Worm (Caenorhabditis elegans) whole organism, L3 larva: ENCODE results near the gene C31H1.2.

ENCODE experiments used
- R02D3.7 ChIP-seq: fragments of 150-350 bp; optimal IDR thresholded peaks from 2 replicates; lab custom pipeline; 2014; ENCODE audit warnings: missing biosample characterization, missing genetic modification characterization
- ZK546.5 ChIP-seq: sonication (generic microtip); optimal IDR thresholded peaks from 2 replicates; lab custom pipeline; 2017; ENCODE audit warnings: missing biosample characterization, missing genetic modification characterization
- aly-2 ChIP-seq: fragments of 150-350 bp; optimal IDR thresholded peaks from 2 replicates; lab custom pipeline; 2014; ENCODE audit warnings: missing biosample characterization, missing genetic modification characterization
- ama-1 ChIP-seq: fragments of 150-350 bp; optimal IDR thresholded peaks from 2 replicates; lab custom pipeline; 2018
- ceh-16 ChIP-seq: sonication (generic microtip); optimal IDR thresholded peaks from 2 replicates; lab custom pipeline; 2017; ENCODE audit warnings: missing biosample characterization, missing genetic modification characterization
- ceh-28 ChIP-seq: fragments of 150-350 bp; optimal IDR thresholded peaks from 2 replicates; lab custom pipeline; 2014; ENCODE audit warnings: missing biosample characterization, missing genetic modification reagents, missing genetic modification characterization
- ceh-82 ChIP-seq: fragments of 150-350 bp; optimal IDR thresholded peaks from 2 replicates; lab custom pipeline; 2014; ENCODE audit warnings: missing biosample characterization, missing genetic modification characterization
- ceh-9 ChIP-seq: sonication (generic microtip); optimal IDR thresholded peaks from 2 replicates; lab custom pipeline; 2018; ENCODE audit warnings: missing biosample characterization, missing genetic modification characterization
- daf-12 ChIP-seq: fragments of 150-350 bp; optimal IDR thresholded peaks from 2 replicates; lab custom pipeline; 2014; ENCODE audit warnings: missing biosample characterization, missing genetic modification reagents, missing genetic modification characterization
- egl-27 ChIP-seq: sonication (generic microtip); optimal IDR thresholded peaks from 4 replicates; lab custom pipeline; 2017; ENCODE audit warnings: missing biosample characterization, missing genetic modification reagents, missing genetic modification characterization
- egl-5 ChIP-seq: fragments of 150-350 bp; optimal IDR thresholded peaks from 2 replicates; lab custom pipeline; 2017; ENCODE audit warnings: missing biosample characterization, missing genetic modification reagents, missing genetic modification characterization, inconsistent platforms
- elt-1 ChIP-seq: fragments of 150-350 bp; optimal IDR thresholded peaks from 2 replicates; lab custom pipeline; 2014; ENCODE audit warnings: missing biosample characterization, missing genetic modification characterization
- elt-2 ChIP-seq: sonication (generic microtip); optimal IDR thresholded peaks from 2 replicates; lab custom pipeline; 2016; ENCODE audit warnings: missing genetic modification reagents, mild to moderate bottlenecking, missing genetic modification characterization, missing compliant biosample characterization
- elt-3 ChIP-seq, 3 experiments: fragments of 150-350 bp in 1 of 3; sonication (generic microtip) in 2 of 3; optimal IDR thresholded peaks; 2 replicates in 2 of 3; 4 replicates in 1 of 3; lab custom pipeline; 2014 to 2017; ENCODE audit warnings: missing biosample characterization in 3 of 3, missing genetic modification characterization in 3 of 3
- eor-1 ChIP-seq, 2 experiments: fragments of 150-350 bp; optimal IDR thresholded peaks; 2 replicates each; lab custom pipeline; 2014 to 2018; ENCODE audit warnings: missing biosample characterization in 2 of 2, missing genetic modification characterization in 2 of 2
- fkh-10 ChIP-seq: sonication (generic microtip); optimal IDR thresholded peaks from 2 replicates; lab custom pipeline; 2017; ENCODE audit warnings: missing biosample characterization, missing genetic modification reagents, missing genetic modification characterization
- fkh-2 ChIP-seq: fragments of 150-350 bp; optimal IDR thresholded peaks from 2 replicates; lab custom pipeline; 2014; ENCODE audit warnings: missing biosample characterization, missing genetic modification reagents, missing genetic modification characterization
- fos-1 ChIP-seq: fragments of 150-350 bp; optimal IDR thresholded peaks from 2 replicates; lab custom pipeline; 2014; ENCODE audit warnings: missing biosample characterization, missing genetic modification characterization
- hmg-11 ChIP-seq: sonication (generic microtip); optimal IDR thresholded peaks from 2 replicates; lab custom pipeline; 2016; ENCODE audit warnings: missing genetic modification characterization, missing compliant biosample characterization
- jun-1 ChIP-seq: fragments of 150-350 bp; optimal IDR thresholded peaks from 2 replicates; lab custom pipeline; 2014; ENCODE audit warnings: missing biosample characterization, missing genetic modification reagents, missing genetic modification characterization
- lin-15B ChIP-seq: fragments of 150-350 bp; optimal IDR thresholded peaks from 2 replicates; lab custom pipeline; 2014; ENCODE audit warnings: missing biosample characterization, missing genetic modification characterization
- lin-39 ChIP-seq: fragments of 150-350 bp; optimal IDR thresholded peaks from 2 replicates; lab custom pipeline; 2018; ENCODE audit warnings: missing biosample characterization, missing genetic modification reagents, missing genetic modification characterization
- lsy-12 ChIP-seq: sonication (generic microtip); optimal IDR thresholded peaks from 2 replicates; lab custom pipeline; 2016; ENCODE audit warnings: mild to moderate bottlenecking, missing genetic modification characterization, missing compliant biosample characterization
- mdl-1 ChIP-seq: fragments of 150-350 bp; optimal IDR thresholded peaks from 2 replicates; lab custom pipeline; 2014; ENCODE audit warnings: missing biosample characterization, missing genetic modification characterization
- mml-1 ChIP-seq: fragments of 150-350 bp; sonication (generic microtip); optimal IDR thresholded peaks from 3 replicates; lab custom pipeline; 2014; ENCODE audit warnings: missing biosample characterization, missing genetic modification characterization
- nfya-1 ChIP-seq: sonication (generic microtip); optimal IDR thresholded peaks from 2 replicates; lab custom pipeline; 2017; ENCODE audit warnings: missing genetic modification characterization, mild to moderate bottlenecking, missing compliant biosample characterization, antibody characterized with exemption, moderate library complexity; ENCODE audit not compliant: insufficient read depth
- nhr-11 ChIP-seq: fragments of 150-350 bp; optimal IDR thresholded peaks from 2 replicates; lab custom pipeline; 2014; ENCODE audit warnings: missing biosample characterization, missing genetic modification characterization
- nhr-12 ChIP-seq: fragments of 150-350 bp; optimal IDR thresholded peaks from 2 replicates; lab custom pipeline; 2014; ENCODE audit warnings: missing biosample characterization, missing genetic modification characterization
- nhr-23 ChIP-seq: fragments of 150-350 bp; optimal IDR thresholded peaks from 2 replicates; lab custom pipeline; 2014; ENCODE audit warnings: missing biosample characterization, missing genetic modification reagents, missing genetic modification characterization
- nhr-237 ChIP-seq: fragments of 150-350 bp; optimal IDR thresholded peaks from 2 replicates; lab custom pipeline; 2014; ENCODE audit warnings: missing biosample characterization, missing genetic modification characterization
- nhr-25 ChIP-seq: sonication (generic microtip); optimal IDR thresholded peaks from 2 replicates; lab custom pipeline; 2017; ENCODE audit warnings: missing biosample characterization, missing genetic modification characterization
- nhr-28 ChIP-seq: fragments of 150-350 bp; optimal IDR thresholded peaks from 2 replicates; lab custom pipeline; 2014; ENCODE audit warnings: missing biosample characterization, missing genetic modification characterization
- nhr-43 ChIP-seq: sonication (generic microtip); optimal IDR thresholded peaks from 2 replicates; lab custom pipeline; 2016; ENCODE audit warnings: mild to moderate bottlenecking, missing genetic modification characterization, missing compliant biosample characterization; ENCODE audit not compliant: poor library complexity, severe bottlenecking
- nhr-67 ChIP-seq: fragments of 150-350 bp; optimal IDR thresholded peaks from 2 replicates; lab custom pipeline; 2014; ENCODE audit warnings: missing biosample characterization, missing genetic modification characterization
- nhr-76 ChIP-seq: fragments of 150-350 bp; sonication (generic microtip); optimal IDR thresholded peaks from 5 replicates; lab custom pipeline; 2014; ENCODE audit warnings: missing biosample characterization, missing genetic modification characterization
- nhr-77 ChIP-seq: fragments of 150-350 bp; optimal IDR thresholded peaks from 2 replicates; lab custom pipeline; 2014; ENCODE audit warnings: missing biosample characterization, missing genetic modification characterization
- pha-4 ChIP-seq: fragments of 150-350 bp; optimal IDR thresholded peaks from 2 replicates; lab custom pipeline; 2014; ENCODE audit warnings: missing biosample characterization, missing genetic modification reagents, missing genetic modification characterization
- pqm-1 ChIP-seq: fragments of 150-350 bp; optimal IDR thresholded peaks from 2 replicates; lab custom pipeline; 2017; ENCODE audit warnings: missing biosample characterization, missing genetic modification characterization, inconsistent platforms
- sea-2 ChIP-seq: fragments of 150-350 bp; sonication (generic microtip); optimal IDR thresholded peaks from 4 replicates; lab custom pipeline; 2014; ENCODE audit warnings: missing biosample characterization, missing genetic modification reagents, missing genetic modification characterization
- skn-1 ChIP-seq: fragments of 150-350 bp; optimal IDR thresholded peaks from 2 replicates; lab custom pipeline; 2014; ENCODE audit warnings: missing biosample characterization, missing genetic modification characterization
- snpc-4 ChIP-seq: fragments of 150-350 bp; optimal IDR thresholded peaks from 2 replicates; lab custom pipeline; 2014; ENCODE audit warnings: missing biosample characterization, missing genetic modification characterization
- tbx-2 ChIP-seq: sonication (generic microtip); optimal IDR thresholded peaks from 2 replicates; lab custom pipeline; 2016; ENCODE audit warnings: mild to moderate bottlenecking, missing genetic modification characterization, missing compliant biosample characterization
- unc-39 ChIP-seq: sonication (generic microtip); optimal IDR thresholded peaks from 4 replicates; lab custom pipeline; 2017; ENCODE audit warnings: missing biosample characterization, missing genetic modification characterization
- unc-62 ChIP-seq: fragments of 150-350 bp; sonication (generic microtip); optimal IDR thresholded peaks from 4 replicates; lab custom pipeline; 2014; ENCODE audit warnings: missing biosample characterization, missing genetic modification reagents, missing genetic modification characterization
- zag-1 ChIP-seq: fragments of 150-350 bp; optimal IDR thresholded peaks from 2 replicates; lab custom pipeline; 2014; ENCODE audit warnings: missing biosample characterization, missing genetic modification characterization
- ztf-11 ChIP-seq: fragments of 150-350 bp; optimal IDR thresholded peaks from 2 replicates; lab custom pipeline; 2014; ENCODE audit warnings: missing biosample characterization, missing genetic modification characterization
- ztf-4 ChIP-seq: fragments of 150-350 bp; optimal IDR thresholded peaks from 2 replicates; lab custom pipeline; 2014; ENCODE audit warnings: missing biosample characterization, missing genetic modification characterization

The C31H1.2 gene

ce11 chrIV:5816466-5816865 is 25.4 kb downstream of the C31H1.2 start:
- TF ChIP-seq ceh-28 (tag; lab: Kevin White, UChicago) = no peak
- TF ChIP-seq pha-4 = peak; percentile 16
- TF ChIP-seq fkh-2 (tag; lab: Kevin White, UChicago) = no peak
- TF ChIP-seq nhr-43 (tag; lab: Kevin White, UChicago) = no peak

DNA sequence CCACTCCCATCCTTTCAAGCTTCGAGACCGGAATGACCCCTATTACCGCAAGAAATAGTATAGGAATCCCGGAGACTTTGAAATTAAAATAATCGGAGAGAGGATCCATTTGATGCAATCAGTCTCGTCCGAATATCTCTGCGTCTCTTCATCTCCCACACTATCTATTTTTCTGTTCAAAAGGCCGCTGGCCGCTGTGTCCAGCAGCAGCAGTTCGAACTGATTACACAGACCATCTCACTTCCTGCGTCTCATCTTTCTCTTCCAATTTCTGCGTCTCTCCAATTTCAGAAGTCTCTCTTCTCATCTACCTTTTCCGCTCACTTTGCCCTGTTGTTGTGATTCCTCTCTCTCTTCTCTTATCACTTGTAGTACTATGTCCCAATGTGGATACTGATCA is 26.4 kb downstream of the C31H1.2 start:
- no peak for TF ChIP-seq nhr-28
- no peak for TF ChIP-seq eor-1 (tag; optimal IDR thresholded peaks at IDR 0.05; lab: Kevin White, UChicago)
- peak; percentile 16 for TF ChIP-seq elt-1 (tag; lab: Kevin White, UChicago)
- TF ChIP-seq ama-1 (lab: Kevin White, UChicago) = no peak
- no peak for TF ChIP-seq nhr-77
- TF ChIP-seq skn-1 (tag; lab: Kevin White, UChicago) = no peak
- no peak for TF ChIP-seq fos-1
- TF ChIP-seq nhr-43 (tag; lab: Kevin White, UChicago) = peak; percentile 76
- no peak for TF ChIP-seq ztf-11 (tag; lab: Kevin White, UChicago)
- no peak for TF ChIP-seq sea-2 (GFP tag; lab: Kevin White, UChicago)
- peak; percentile 84 for TF ChIP-seq nhr-23 (tag; lab: Kevin White, UChicago)
- TF ChIP-seq snpc-4 = no peak
- peak; percentile 59 for TF ChIP-seq jun-1 (tag; lab: Kevin White, UChicago)
- TF ChIP-seq unc-62 (GFP tag; lab: Kevin White, UChicago) = no peak
- no peak for TF ChIP-seq lsy-12 (tag; lab: Kevin White, UChicago)
- no peak for TF ChIP-seq aly-2 (tag; lab: Kevin White, UChicago)
- TF ChIP-seq egl-27 = no peak
- TF ChIP-seq nhr-237 (tag; lab: Kevin White, UChicago) = no peak
- no peak for TF ChIP-seq daf-12 (tag; lab: Kevin White, UChicago)
- peak; percentile 80 for TF ChIP-seq elt-2 (tag; lab: Kevin White, UChicago)
- TF ChIP-seq ZK546.5 (tag; lab: Kevin White, UChicago) = no peak
- peak; percentile 63 for TF ChIP-seq nhr-25 (tag; lab: Kevin White, UChicago)
- peak; percentile 80 for TF ChIP-seq pqm-1 (tag; lab: Kevin White, UChicago)
- TF ChIP-seq nhr-12 = no peak
- TF ChIP-seq mml-1 (tag; lab: Kevin White, UChicago) = no peak
- TF ChIP-seq nhr-76 (tag; lab: Kevin White, UChicago) = no peak
- TF ChIP-seq pha-4 = peak; percentile 79
- TF ChIP-seq nfya-1 (tag; lab: Kevin White, UChicago) = peak; percentile 56
- peak in 2 of 3 experiments; percentile 8 for TF ChIP-seq elt-3 (tag; optimal IDR thresholded peaks at IDR 0.05; lab: Kevin White, UChicago)
- no peak for TF ChIP-seq unc-39 (tag; lab: Kevin White, UChicago)
- TF ChIP-seq ztf-4 = no peak
- TF ChIP-seq hmg-11 (tag; lab: Kevin White, UChicago) = peak; percentile 54
- TF ChIP-seq tbx-2 (tag; lab: Kevin White, UChicago) = no peak
- no peak for TF ChIP-seq fkh-10 (GFP tag; lab: Kevin White, UChicago)
- TF ChIP-seq ceh-9 (tag; lab: Kevin White, UChicago) = no peak
- no peak for TF ChIP-seq mdl-1 (tag; lab: Kevin White, UChicago)
- TF ChIP-seq nhr-67 (tag; lab: Kevin White, UChicago) = no peak
- peak; percentile 34 for TF ChIP-seq lin-39 (tag; lab: Kevin White, UChicago)
- TF ChIP-seq R02D3.7 (tag; lab: Kevin White, UChicago) = peak; percentile 54
- TF ChIP-seq lin-15B (tag; lab: Kevin White, UChicago) = peak; percentile 18
- TF ChIP-seq nhr-11 (tag; lab: Kevin White, UChicago) = no peak
- TF ChIP-seq ceh-82 (tag; lab: Kevin White, UChicago) = no peak
- TF ChIP-seq egl-5 (tag; lab: Kevin White, UChicago) = peak; percentile 48
- no peak for TF ChIP-seq fkh-2 (tag; lab: Kevin White, UChicago)
- TF ChIP-seq zag-1 (tag; lab: Kevin White, UChicago) = no peak
- TF ChIP-seq ceh-16 (tag; lab: Kevin White, UChicago) = no peak
- TF ChIP-seq ceh-28 (tag; lab: Kevin White, UChicago) = peak; percentile 56
